Worm (Caenorhabditis elegans) whole organism, mixed stage, embryonic: Measurements from ENCODE around the gene Y71H2AM.1.

ENCODE experiments used
- M03D4.4 ChIP-seq: sonication (generic microtip); optimal IDR thresholded peaks from 2 replicates; lab custom pipeline; 2017; ENCODE audit warnings: mild to moderate bottlenecking, missing genetic modification characterization, missing compliant biosample characterization
- bed-3 ChIP-seq: fragments of 200-800 bp; sonication (Bioruptor generic); optimal IDR thresholded peaks from 3 replicates; lab custom pipeline; 2018; ENCODE audit warnings: mild to moderate bottlenecking, missing genetic modification characterization, moderate library complexity, missing compliant biosample characterization
- blmp-1 ChIP-seq: fragments of 150-350 bp; optimal IDR thresholded peaks from 2 replicates; lab custom pipeline; 2014; ENCODE audit warnings: missing biosample characterization, missing genetic modification characterization
- ceh-39 ChIP-seq: fragments of 150-350 bp; optimal IDR thresholded peaks from 2 replicates; lab custom pipeline; 2014; ENCODE audit warnings: missing biosample characterization, missing genetic modification characterization
- ceh-43 ChIP-seq: fragments of 200-800 bp; sonication (Bioruptor generic); optimal IDR thresholded peaks from 2 replicates; lab custom pipeline; 2018; ENCODE audit warnings: mild to moderate bottlenecking, missing genetic modification characterization, moderate library complexity, missing compliant biosample characterization
- ceh-83 ChIP-seq: fragments of 200-800 bp; sonication (Bioruptor generic); optimal IDR thresholded peaks from 2 replicates; lab custom pipeline; 2018; ENCODE audit warnings: mild to moderate bottlenecking, missing genetic modification characterization, missing compliant biosample characterization
- ces-1 ChIP-seq: fragments of 150-350 bp; optimal IDR thresholded peaks from 2 replicates; lab custom pipeline; 2014; ENCODE audit warnings: missing biosample characterization, missing genetic modification reagents, missing genetic modification characterization
- cnd-1 ChIP-seq: fragments of 200-800 bp; sonication (Bioruptor generic); optimal IDR thresholded peaks from 2 replicates; lab custom pipeline; 2018; ENCODE audit warnings: mild to moderate bottlenecking, missing genetic modification characterization, missing compliant biosample characterization
- drap-1 ChIP-seq: fragments of 200-800 bp; sonication (Bioruptor generic); optimal IDR thresholded peaks from 3 replicates; lab custom pipeline; 2018; ENCODE audit warnings: mild to moderate bottlenecking, missing genetic modification characterization, missing compliant biosample characterization
- elt-1 ChIP-seq: sonication (generic microtip); optimal IDR thresholded peaks from 2 replicates; lab custom pipeline; 2017; ENCODE audit warnings: missing genetic modification characterization, mild to moderate bottlenecking, missing compliant biosample characterization, antibody characterized with exemption, moderate library complexity, borderline replicate concordance; ENCODE audit not compliant: insufficient read depth
- elt-3 ChIP-seq: fragments of 150-350 bp; optimal IDR thresholded peaks from 2 replicates; lab custom pipeline; 2014; ENCODE audit warnings: missing biosample characterization, missing genetic modification characterization
- flh-1 ChIP-seq: fragments of 200-800 bp; sonication (Bioruptor generic); optimal IDR thresholded peaks from 2 replicates; lab custom pipeline; 2018; ENCODE audit warnings: mild to moderate bottlenecking, missing genetic modification characterization, moderate library complexity, missing compliant biosample characterization
- ham-2 ChIP-seq: fragments of 200-800 bp; sonication (Bioruptor generic); optimal IDR thresholded peaks from 2 replicates; lab custom pipeline; 2018; ENCODE audit warnings: mild to moderate bottlenecking, missing genetic modification characterization, missing compliant biosample characterization
- hlh-1 ChIP-seq: fragments of 150-350 bp; optimal IDR thresholded peaks from 2 replicates; lab custom pipeline; 2014; ENCODE audit warnings: missing biosample characterization, missing genetic modification reagents, missing genetic modification characterization
- lin-13 ChIP-seq: fragments of 150-350 bp; optimal IDR thresholded peaks from 2 replicates; lab custom pipeline; 2014; ENCODE audit warnings: missing biosample characterization, missing genetic modification characterization
- lin-32 ChIP-seq: fragments of 200-800 bp; sonication (Bioruptor generic); optimal IDR thresholded peaks from 2 replicates; lab custom pipeline; 2018; ENCODE audit warnings: mild to moderate bottlenecking, missing genetic modification characterization, missing compliant biosample characterization
- lsy-2 ChIP-seq: fragments of 150-350 bp; optimal IDR thresholded peaks from 2 replicates; lab custom pipeline; 2014; ENCODE audit warnings: missing biosample characterization, missing genetic modification characterization
- mab-5 ChIP-seq: fragments of 150-350 bp; optimal IDR thresholded peaks from 2 replicates; lab custom pipeline; 2014; ENCODE audit warnings: missing biosample characterization, missing genetic modification characterization
- mep-1 ChIP-seq: fragments of 150-350 bp; optimal IDR thresholded peaks from 2 replicates; lab custom pipeline; 2017; ENCODE audit warnings: missing biosample characterization, missing genetic modification reagents, missing genetic modification characterization, inconsistent platforms
- mls-2 ChIP-seq: sonication (generic microtip); optimal IDR thresholded peaks from 2 replicates; lab custom pipeline; 2016; ENCODE audit warnings: mild to moderate bottlenecking, missing genetic modification characterization, moderate library complexity, missing compliant biosample characterization
- nhr-12 ChIP-seq: fragments of 150-350 bp; optimal IDR thresholded peaks from 2 replicates; lab custom pipeline; 2014; ENCODE audit warnings: missing biosample characterization, missing genetic modification characterization
- nhr-2 ChIP-seq: fragments of 150-350 bp; optimal IDR thresholded peaks from 2 replicates; lab custom pipeline; 2014; ENCODE audit warnings: missing biosample characterization, missing genetic modification characterization
- nhr-237 ChIP-seq: fragments of 150-350 bp; optimal IDR thresholded peaks from 2 replicates; lab custom pipeline; 2014; ENCODE audit warnings: missing biosample characterization, missing genetic modification characterization
- nhr-28 ChIP-seq: fragments of 150-350 bp; optimal IDR thresholded peaks from 2 replicates; lab custom pipeline; 2014; ENCODE audit warnings: missing biosample characterization, missing genetic modification characterization
- nhr-76 ChIP-seq: sonication (generic microtip); optimal IDR thresholded peaks from 2 replicates; lab custom pipeline; 2017; ENCODE audit warnings: missing biosample characterization, missing genetic modification characterization
- pha-4 ChIP-seq: fragments of 150-350 bp; optimal IDR thresholded peaks from 2 replicates; lab custom pipeline; 2018; ENCODE audit warnings: missing biosample characterization, missing genetic modification reagents, missing genetic modification characterization
- sem-2 ChIP-seq: fragments of 200-800 bp; sonication (Bioruptor generic); optimal IDR thresholded peaks from 2 replicates; lab custom pipeline; 2018; ENCODE audit warnings: mild to moderate bottlenecking, missing genetic modification characterization, missing compliant biosample characterization
- snpc-4 ChIP-seq: fragments of 150-350 bp; optimal IDR thresholded peaks from 2 replicates; lab custom pipeline; 2014; ENCODE audit warnings: missing biosample characterization, missing genetic modification characterization
- sptf-1 ChIP-seq: sonication (generic microtip); optimal IDR thresholded peaks from 2 replicates; lab custom pipeline; 2017; ENCODE audit warnings: mild to moderate bottlenecking, missing genetic modification characterization, moderate library complexity, missing compliant biosample characterization
- tbx-8 ChIP-seq: fragments of 200-800 bp; sonication (Bioruptor generic); optimal IDR thresholded peaks from 2 replicates; lab custom pipeline; 2018; ENCODE audit warnings: mild to moderate bottlenecking, missing genetic modification characterization, moderate library complexity, missing compliant biosample characterization
- unc-120 ChIP-seq: sonication (generic microtip); optimal IDR thresholded peaks from 2 replicates; lab custom pipeline; 2017; ENCODE audit warnings: missing genetic modification characterization, missing compliant biosample characterization; ENCODE audit not compliant: poor library complexity, severe bottlenecking
- unc-39 ChIP-seq: fragments of 150-350 bp; optimal IDR thresholded peaks from 2 replicates; lab custom pipeline; 2014; ENCODE audit warnings: missing biosample characterization, missing genetic modification characterization
- unc-62 ChIP-seq: fragments of 150-350 bp; optimal IDR thresholded peaks from 2 replicates; lab custom pipeline; 2014; ENCODE audit warnings: missing biosample characterization, missing genetic modification reagents, missing genetic modification characterization
- zip-8 ChIP-seq: fragments of 150-350 bp; optimal IDR thresholded peaks from 2 replicates; lab custom pipeline; 2014; ENCODE audit warnings: missing biosample characterization, missing genetic modification characterization

Y71H2AM.1 gene

DNA sequence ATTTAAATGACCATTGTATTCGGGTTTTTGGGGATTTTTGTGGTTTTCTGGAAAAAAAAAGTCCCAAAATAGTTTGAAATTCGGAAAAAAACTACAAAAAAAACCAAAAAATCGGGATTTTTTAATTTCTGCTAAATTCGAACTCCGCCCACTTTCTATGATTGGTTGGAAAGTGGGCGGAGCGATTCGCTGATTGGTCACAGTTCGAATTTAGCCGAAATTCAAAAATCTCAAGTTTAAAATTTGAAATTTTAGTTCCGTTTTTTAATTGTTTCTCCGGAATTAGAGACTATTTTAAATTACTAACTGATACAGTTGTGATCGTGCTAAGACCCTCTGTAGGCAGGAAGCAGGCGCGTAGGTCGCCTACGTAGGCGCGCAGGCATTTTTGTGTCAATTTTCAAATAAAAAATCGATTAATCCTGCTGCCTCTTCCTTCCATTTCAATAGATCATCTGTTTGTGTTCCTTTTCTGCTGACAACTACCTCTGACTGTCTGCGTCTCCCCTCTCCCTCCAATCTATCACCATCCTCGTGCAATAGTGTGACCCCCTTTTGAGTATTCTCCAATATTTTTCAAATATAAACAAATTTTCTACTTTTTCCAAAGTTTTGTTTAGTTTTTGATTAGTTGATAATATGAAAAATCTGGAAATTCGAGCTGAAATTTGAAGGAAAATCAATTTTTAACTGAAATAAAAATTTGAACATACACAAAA is 10.5 kb upstream of the Y71H2AM.1 start:
- no peak for TF ChIP-seq sem-2 (GFP tag; lab: Kevin White, UChicago)
- no peak for TF ChIP-seq hlh-1 (tag; lab: Kevin White, UChicago)
- TF ChIP-seq sptf-1 (tag; lab: Kevin White, UChicago), result no peak
- TF ChIP-seq pha-4, result no peak
- TF ChIP-seq ceh-43 (GFP tag; lab: Kevin White, UChicago), result no peak
- no peak for TF ChIP-seq tbx-8 (GFP tag; lab: Kevin White, UChicago)
- TF ChIP-seq nhr-2 (tag; lab: Kevin White, UChicago), result no peak
- TF ChIP-seq unc-39 (tag; lab: Kevin White, UChicago), result no peak
- TF ChIP-seq blmp-1 (tag; lab: Kevin White, UChicago), result no peak
- no peak for TF ChIP-seq nhr-237
- no peak for TF ChIP-seq cnd-1 (tag; lab: Kevin White, UChicago)
- no peak for TF ChIP-seq bed-3 (GFP tag; lab: Kevin White, UChicago)

DNA sequence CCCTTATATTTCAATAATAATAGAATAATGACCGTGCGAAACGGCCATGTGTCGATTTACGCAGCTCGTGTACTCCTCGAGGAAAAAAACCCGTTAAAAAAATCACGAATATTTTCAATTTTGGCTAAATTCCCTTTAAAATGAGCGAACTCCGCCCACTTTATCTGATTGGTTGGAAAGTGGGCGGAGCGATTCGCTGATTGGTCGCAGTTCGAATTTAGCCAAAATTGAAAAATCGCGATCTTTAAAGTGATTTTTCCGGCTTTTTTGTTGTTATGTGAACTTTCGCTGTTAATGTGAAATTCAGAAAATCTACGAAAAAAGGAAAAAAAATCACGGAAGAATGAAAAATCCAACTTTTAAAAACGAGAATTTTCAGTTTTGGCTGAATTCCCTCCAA is 9.0 kb upstream of the Y71H2AM.1 start:
- TF ChIP-seq blmp-1 (tag; lab: Kevin White, UChicago), result no peak
- TF ChIP-seq ceh-83, result no peak
- no peak for TF ChIP-seq pha-4
- no peak for TF ChIP-seq lsy-2
- TF ChIP-seq sem-2 (GFP tag; lab: Kevin White, UChicago), result no peak
- TF ChIP-seq nhr-237, result no peak
- TF ChIP-seq tbx-8 (GFP tag; lab: Kevin White, UChicago), result no peak
- no peak for TF ChIP-seq snpc-4 (tag; lab: Kevin White, UChicago)
- no peak for TF ChIP-seq unc-120 (tag; lab: Kevin White, UChicago)
- no peak for TF ChIP-seq mep-1
- TF ChIP-seq ces-1 (GFP tag; lab: Kevin White, UChicago), result no peak
- no peak for TF ChIP-seq drap-1
- TF ChIP-seq nhr-76, result no peak

ce11 chrIII:2818980-2819379 is 7.9 kb upstream of the Y71H2AM.1 start, which contains the start of gene pipp-4P:
pipp-4P (plus strand) TSS chrIII:2819280.
- no peak for TF ChIP-seq nhr-2 (tag; lab: Kevin White, UChicago)
- no peak for TF ChIP-seq lin-32 (GFP tag; lab: Kevin White, UChicago)
- TF ChIP-seq, all 35 proteins: peak for 0

DNA sequence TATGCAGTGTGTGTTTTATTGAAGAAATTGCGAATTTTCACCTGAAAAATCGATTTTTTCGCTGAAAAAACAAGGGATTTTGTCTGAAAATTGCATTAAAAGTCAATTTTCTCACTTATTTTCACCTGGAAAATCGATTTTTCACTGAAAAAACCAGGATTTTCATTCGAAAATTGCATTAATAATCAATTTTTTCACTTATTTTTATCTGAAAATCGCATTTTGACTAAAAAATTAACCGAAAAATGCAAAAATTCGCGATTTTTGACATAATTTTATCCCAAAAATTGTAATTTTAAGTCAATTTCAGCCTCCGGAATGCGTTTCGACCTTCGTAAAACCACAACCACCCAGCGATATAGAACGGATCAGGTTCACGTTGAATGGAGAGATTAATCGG is 5.6 kb downstream of the Y71H2AM.1 start, which contains the start of gene Y71H2AM.29:
Gene Y71H2AM.29 (plus strand): TSS at position 301 of the 400 bp plus-strand sequence.
- TF ChIP-seq elt-1 (tag; lab: Kevin White, UChicago), result no peak
- TF ChIP-seq mep-1, result no peak
- TF ChIP-seq drap-1, result no peak
- no peak for TF ChIP-seq nhr-2 (tag; lab: Kevin White, UChicago)
- no peak for TF ChIP-seq ceh-83
- TF ChIP-seq mls-2 (tag; lab: Kevin White, UChicago), result no peak
- no peak for TF ChIP-seq nhr-12 (tag; lab: Kevin White, UChicago)
- TF ChIP-seq hlh-1 (tag; lab: Kevin White, UChicago), result no peak
- TF ChIP-seq sem-2 (GFP tag; lab: Kevin White, UChicago), result no peak
- no peak for TF ChIP-seq nhr-28 (tag; lab: Kevin White, UChicago)
- no peak for TF ChIP-seq ceh-39
- no peak for TF ChIP-seq zip-8 (tag; lab: Kevin White, UChicago)
- TF ChIP-seq ham-2 (GFP tag; lab: Kevin White, UChicago), result no peak
- no peak for TF ChIP-seq ceh-43 (GFP tag; lab: Kevin White, UChicago)
- no peak for TF ChIP-seq lsy-2
- TF ChIP-seq flh-1 (GFP tag; lab: Kevin White, UChicago), result no peak

DNA sequence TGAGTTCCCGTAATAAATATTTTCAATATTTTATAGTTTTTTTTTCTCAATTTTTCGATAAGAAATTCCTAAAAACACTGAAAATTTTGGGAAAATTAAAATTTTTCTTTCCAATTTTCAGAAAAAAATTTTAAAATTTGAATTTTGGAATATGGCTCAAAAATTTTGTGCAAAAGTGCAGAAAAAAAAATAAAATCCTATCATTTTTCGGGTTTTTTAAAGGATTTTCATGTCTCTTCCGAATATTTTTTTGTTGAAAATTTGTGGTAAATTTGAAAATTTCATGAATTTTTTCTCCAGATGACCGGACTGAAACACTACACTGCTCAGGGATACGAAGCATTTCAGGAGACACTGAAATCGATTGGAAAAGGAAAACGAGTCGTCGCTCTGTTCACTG is 7.5 kb downstream of the Y71H2AM.1 start, which contains the start of gene txdc-17:
Gene txdc-17 (plus strand): TSS at position 301 of the 400 bp plus-strand sequence.
- TF ChIP-seq unc-62, result no peak
- no peak for TF ChIP-seq ceh-83
- TF ChIP-seq mab-5 (tag; lab: Kevin White, UChicago), result no peak
- no peak for TF ChIP-seq zip-8 (tag; lab: Kevin White, UChicago)
- TF ChIP-seq blmp-1 (tag; lab: Kevin White, UChicago), result no peak
- TF ChIP-seq lin-13 (tag; lab: Kevin White, UChicago), result no peak
- no peak for TF ChIP-seq ces-1 (GFP tag; lab: Kevin White, UChicago)
- no peak for TF ChIP-seq M03D4.4
- no peak for TF ChIP-seq elt-3 (tag; lab: Kevin White, UChicago)
- no peak for TF ChIP-seq cnd-1 (tag; lab: Kevin White, UChicago)
- no peak for TF ChIP-seq hlh-1 (tag; lab: Kevin White, UChicago)
- TF ChIP-seq sptf-1 (tag; lab: Kevin White, UChicago), result no peak
- no peak for TF ChIP-seq elt-1 (tag; lab: Kevin White, UChicago)
- no peak for TF ChIP-seq pha-4
